Worm (Caenorhabditis elegans) whole organism, midembryonic: ENCODE measurements around the gene C17H11.4.

Experiments
- T22C8.4 ChIP-seq: fragments of 200-800 bp; sonication (Bioruptor generic); IDR thresholded peaks from 2 replicates; pipeline ENCODE4 v1.3.6; 2022; ENCODE audit warnings: missing genetic modification characterization, missing compliant biosample characterization
- cog-1 ChIP-seq: sonication (generic microtip); optimal IDR thresholded peaks from 2 replicates; lab custom pipeline; 2016; ENCODE audit warnings: missing genetic modification characterization, missing compliant biosample characterization
- flt-1 ChIP-seq: fragments of 200-800 bp; sonication (Bioruptor generic); IDR thresholded peaks from 2 replicates; pipeline ENCODE4 v1.3.6; 2022; ENCODE audit warnings: missing genetic modification characterization, missing compliant biosample characterization
- klf-2 ChIP-seq: fragments of 200-800 bp; sonication (Bioruptor generic); conservative IDR thresholded peaks from 2 replicates; pipeline ENCODE4 v1.3.6; 2022; ENCODE audit warnings: missing genetic modification reagents, missing genetic modification characterization, missing compliant biosample characterization
- med-1 ChIP-seq: sonication (generic microtip); optimal IDR thresholded peaks from 2 replicates; lab custom pipeline; 2017; ENCODE audit warnings: missing genetic modification characterization, mild to moderate bottlenecking, missing compliant biosample characterization, antibody characterized with exemption, missing genetic modification reagents; ENCODE audit not compliant: insufficient read depth
- ref-1 ChIP-seq: fragments of 200-800 bp; sonication (Bioruptor generic); conservative IDR thresholded peaks from 2 replicates; pipeline ENCODE4 v1.3.6; 2022; ENCODE audit warnings: missing genetic modification reagents, missing genetic modification characterization, missing compliant biosample characterization
- tab-1 ChIP-seq: fragments of 200-800 bp; sonication (Bioruptor generic); IDR thresholded peaks from 2 replicates; pipeline ENCODE4 v1.3.6; 2022; ENCODE audit warnings: missing genetic modification characterization, missing compliant biosample characterization
- ztf-23 ChIP-seq: fragments of 200-800 bp; sonication (Bioruptor generic); IDR thresholded peaks from 2 replicates; pipeline ENCODE4 v1.3.6; 2022; ENCODE audit warnings: missing genetic modification reagents, missing genetic modification characterization, missing compliant biosample characterization
- ztf-29 ChIP-seq: fragments of 200-800 bp; sonication (Bioruptor generic); IDR thresholded peaks from 2 replicates; pipeline ENCODE4 v1.3.6; 2022; ENCODE audit warnings: missing genetic modification reagents, missing genetic modification characterization, missing compliant biosample characterization

DNA sequence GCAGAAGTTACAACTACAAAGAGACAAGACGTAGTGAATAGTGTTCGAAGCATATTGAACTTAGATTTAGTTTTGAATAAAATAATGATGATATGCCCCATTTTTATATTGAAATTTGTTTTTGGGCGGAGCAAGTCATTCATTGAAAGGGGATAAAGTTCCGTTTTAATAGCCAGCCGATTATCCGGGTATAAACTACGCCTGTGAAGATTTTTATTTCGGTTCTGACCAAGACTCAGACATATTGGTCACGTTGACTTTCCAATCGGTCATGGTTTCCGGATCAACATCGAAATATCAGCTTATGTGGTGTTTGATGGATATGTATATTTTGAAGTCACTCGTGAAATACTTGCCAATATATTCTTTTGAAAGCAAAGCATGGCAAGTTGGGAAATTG, 37.2 kb upstream of the C17H11.4 start, which contains the start of gene K02A6.4:
- TF ChIP-seq flt-1 (GFP tag; lab: Robert Waterston, UW) = no peak
- TF ChIP-seq klf-2 (GFP tag; lab: Robert Waterston, UW) = no peak
- TF ChIP-seq ztf-23 (GFP tag; lab: Robert Waterston, UW) = no peak
- TF ChIP-seq cog-1 = no peak
- TF ChIP-seq T22C8.4 (GFP tag; lab: Robert Waterston, UW) = no peak
- TF ChIP-seq ref-1 (GFP tag; lab: Robert Waterston, UW) = no peak
- TF ChIP-seq med-1 = no peak
- TF ChIP-seq ztf-29 (GFP tag; lab: Robert Waterston, UW) = no peak
- no peak for TF ChIP-seq tab-1 (GFP tag; lab: Robert Waterston, UW)
